Fruit fly (Drosophila melanogaster) whole organism, prepupa: ENCODE results near the gene CG8944.

Experiments
- CG10631 ChIP-seq: fragments of 200-800 bp; sonication (Bioruptor generic); optimal IDR thresholded peaks from 2 replicates; lab custom pipeline; 2016; ENCODE audit warnings: missing biosample characterization, missing genetic modification characterization
- CG10669 ChIP-seq: fragments of 200-800 bp; sonication (Bioruptor generic); optimal IDR thresholded peaks from 3 replicates; lab custom pipeline; 2018; ENCODE audit warnings: missing biosample characterization, mild to moderate bottlenecking, missing genetic modification characterization, moderate library complexity
- CG11294 ChIP-seq: fragments of 200-800 bp; sonication (Bioruptor generic); IDR thresholded peaks from 2 replicates; pipeline ENCODE4 v1.3.6; 2022; ENCODE audit warnings: missing biosample characterization, missing genetic modification characterization
- CG11762 ChIP-seq: fragments of 200-800 bp; sonication (Bioruptor generic); optimal IDR thresholded peaks from 3 replicates; lab custom pipeline; 2016; ENCODE audit warnings: missing biosample characterization, missing genetic modification characterization; ENCODE audit not compliant: insufficient read depth
- CG15336 ChIP-seq: fragments of 200-800 bp; sonication (Bioruptor generic); IDR thresholded peaks from 2 replicates; pipeline ENCODE4 v1.3.6; 2022; ENCODE audit warnings: missing biosample characterization, missing genetic modification characterization
- CG1621 ChIP-seq: fragments of 200-800 bp; sonication (Bioruptor generic); optimal IDR thresholded peaks from 3 replicates; lab custom pipeline; 2018; ENCODE audit warnings: missing biosample characterization, mild to moderate bottlenecking, missing genetic modification characterization
- CG16779 ChIP-seq: fragments of 200-800 bp; sonication (Bioruptor generic); optimal IDR thresholded peaks from 3 replicates; lab custom pipeline; 2017; ENCODE audit warnings: missing biosample characterization, mild to moderate bottlenecking, missing genetic modification characterization
- CG3032 ChIP-seq: fragments of 200-800 bp; optimal IDR thresholded peaks from 2 replicates; lab custom pipeline; 2019; ENCODE audit warnings: missing biosample characterization, mild to moderate bottlenecking, missing genetic modification characterization, moderate library complexity
- CG31627 ChIP-seq: fragments of 200-800 bp; sonication (Bioruptor generic); optimal IDR thresholded peaks from 3 replicates; lab custom pipeline; 2016; ENCODE audit warnings: missing biosample characterization, missing genetic modification characterization
- CG32006 ChIP-seq: fragments of 200-800 bp; sonication (Bioruptor generic); optimal IDR thresholded peaks from 3 replicates; lab custom pipeline; 2017; ENCODE audit warnings: missing biosample characterization, mild to moderate bottlenecking, missing genetic modification characterization
- CG34406 ChIP-seq: fragments of 200-800 bp; sonication (Bioruptor generic); optimal IDR thresholded peaks from 3 replicates; lab custom pipeline; 2016; ENCODE audit warnings: missing biosample characterization, missing genetic modification characterization
- CG3919 ChIP-seq: fragments of 200-800 bp; sonication (Bioruptor generic); optimal IDR thresholded peaks from 3 replicates; lab custom pipeline; 2016; ENCODE audit warnings: missing biosample characterization, missing genetic modification characterization
- CG6163 ChIP-seq: fragments of 200-800 bp; sonication (Bioruptor generic); IDR thresholded peaks from 3 replicates; pipeline ENCODE4 v1.3.6; 2022; ENCODE audit warnings: missing biosample characterization, missing genetic modification characterization
- CG6792 ChIP-seq: fragments of 200-800 bp; sonication (Bioruptor generic); optimal IDR thresholded peaks from 3 replicates; lab custom pipeline; 2016; ENCODE audit warnings: missing biosample characterization, missing genetic modification characterization
- CG6808 ChIP-seq: fragments of 200-800 bp; sonication (Bioruptor generic); optimal IDR thresholded peaks from 3 replicates; lab custom pipeline; 2017; ENCODE audit warnings: missing biosample characterization, missing genetic modification characterization, mild to moderate bottlenecking, moderate library complexity, missing genetic modification reagents
- CG8119 ChIP-seq: fragments of 200-800 bp; sonication (Bioruptor generic); IDR thresholded peaks from 3 replicates; pipeline ENCODE4 v1.3.6; 2022; ENCODE audit warnings: missing biosample characterization, missing genetic modification characterization
- CG8319 ChIP-seq: fragments of 200-800 bp; sonication (Bioruptor generic); optimal IDR thresholded peaks from 3 replicates; lab custom pipeline; 2016; ENCODE audit warnings: missing biosample characterization, missing genetic modification characterization
- CG9139 ChIP-seq: fragments of 200-800 bp; sonication (Bioruptor generic); optimal IDR thresholded peaks from 3 replicates; lab custom pipeline; 2017; ENCODE audit warnings: missing biosample characterization, mild to moderate bottlenecking, missing genetic modification characterization
- Eip93F ChIP-seq: fragments of 200-800 bp; sonication (Bioruptor generic); optimal IDR thresholded peaks from 2 replicates; lab custom pipeline; 2016; ENCODE audit warnings: missing biosample characterization, mild to moderate bottlenecking, missing genetic modification characterization
- Ets21C ChIP-seq: fragments of 200-800 bp; sonication (Bioruptor generic); optimal IDR thresholded peaks from 3 replicates; lab custom pipeline; 2016; ENCODE audit warnings: missing biosample characterization, missing genetic modification characterization
- Ets96B ChIP-seq: fragments of 200-800 bp; optimal IDR thresholded peaks from 2 replicates; lab custom pipeline; 2019; ENCODE audit warnings: missing biosample characterization, mild to moderate bottlenecking, missing genetic modification characterization, moderate library complexity
- Gug ChIP-seq: fragments of 200-800 bp; sonication (Bioruptor generic); IDR thresholded peaks from 2 replicates; pipeline ENCODE4 v1.3.6; 2022; ENCODE audit warnings: missing biosample characterization, missing genetic modification characterization
- Hr39 ChIP-seq: fragments of 200-800 bp; sonication (Bioruptor generic); optimal IDR thresholded peaks from 2 replicates; lab custom pipeline; 2016; ENCODE audit warnings: missing biosample characterization, missing genetic modification characterization
- Hr4 ChIP-seq: fragments of 200-800 bp; sonication (Bioruptor generic); optimal IDR thresholded peaks from 3 replicates; lab custom pipeline; 2016; ENCODE audit warnings: missing biosample characterization, missing genetic modification characterization
- Lpt ChIP-seq: fragments of 200-800 bp; sonication (Bioruptor generic); optimal IDR thresholded peaks from 3 replicates; lab custom pipeline; 2016; ENCODE audit warnings: missing biosample characterization, missing genetic modification characterization
- Met ChIP-seq: fragments of 200-800 bp; sonication (Bioruptor generic); optimal IDR thresholded peaks from 3 replicates; lab custom pipeline; 2016; ENCODE audit warnings: missing biosample characterization, missing genetic modification characterization
- Smox ChIP-seq: fragments of 200-800 bp; sonication (Bioruptor generic); optimal IDR thresholded peaks from 3 replicates; lab custom pipeline; 2016; ENCODE audit warnings: missing biosample characterization, missing genetic modification characterization
- Sox102F ChIP-seq: fragments of 200-800 bp; sonication (Bioruptor generic); optimal IDR thresholded peaks from 2 replicates; lab custom pipeline; 2016; ENCODE audit warnings: missing biosample characterization, mild to moderate bottlenecking, missing genetic modification characterization
- Sox14 ChIP-seq: fragments of 200-800 bp; sonication (Bioruptor generic); optimal IDR thresholded peaks from 3 replicates; lab custom pipeline; 2016; ENCODE audit warnings: missing biosample characterization, missing genetic modification characterization
- Sox15 ChIP-seq: fragments of 200-800 bp; sonication (Bioruptor generic); optimal IDR thresholded peaks from 3 replicates; lab custom pipeline; 2016; ENCODE audit warnings: missing biosample characterization, missing genetic modification characterization
- achi ChIP-seq: fragments of 200-800 bp; sonication (Bioruptor generic); optimal IDR thresholded peaks from 3 replicates; lab custom pipeline; 2016; ENCODE audit warnings: missing biosample characterization, missing genetic modification characterization
- acj6 ChIP-seq: fragments of 200-800 bp; sonication (Bioruptor generic); optimal IDR thresholded peaks from 3 replicates; lab custom pipeline; 2016; ENCODE audit warnings: missing biosample characterization, missing genetic modification characterization
- cyc ChIP-seq: fragments of 200-800 bp; sonication (Bioruptor generic); optimal IDR thresholded peaks from 3 replicates; lab custom pipeline; 2016; ENCODE audit warnings: missing biosample characterization, missing genetic modification characterization
- dac ChIP-seq: fragments of 200-800 bp; sonication (Bioruptor generic); optimal IDR thresholded peaks from 2 replicates; lab custom pipeline; 2017; ENCODE audit warnings: missing biosample characterization, mild to moderate bottlenecking, missing genetic modification characterization
- dsx ChIP-seq: fragments of 200-800 bp; optimal IDR thresholded peaks from 3 replicates; lab custom pipeline; 2019; ENCODE audit warnings: missing biosample characterization, mild to moderate bottlenecking, missing genetic modification characterization, moderate library complexity; ENCODE audit not compliant: poor library complexity, severe bottlenecking
- eg ChIP-seq: fragments of 200-800 bp; sonication (Bioruptor generic); IDR thresholded peaks from 3 replicates; pipeline ENCODE4 v1.3.6; 2022; ENCODE audit warnings: missing biosample characterization, missing genetic modification characterization
- esn ChIP-seq: fragments of 200-800 bp; sonication (Bioruptor generic); optimal IDR thresholded peaks from 2 replicates; lab custom pipeline; 2016; ENCODE audit warnings: missing biosample characterization, mild to moderate bottlenecking, missing genetic modification characterization, moderate library complexity
- fd59A ChIP-seq: fragments of 200-800 bp; sonication (Bioruptor generic); optimal IDR thresholded peaks from 2 replicates; lab custom pipeline; 2017; ENCODE audit warnings: missing biosample characterization, mild to moderate bottlenecking, missing genetic modification characterization, missing genetic modification reagents
- fkh ChIP-seq: fragments of 200-800 bp; sonication (Bioruptor generic); optimal IDR thresholded peaks from 3 replicates; lab custom pipeline; 2017; ENCODE audit warnings: missing biosample characterization, mild to moderate bottlenecking, missing genetic modification characterization, moderate library complexity
- lz ChIP-seq: fragments of 200-800 bp; sonication (Bioruptor generic); optimal IDR thresholded peaks from 3 replicates; lab custom pipeline; 2016; ENCODE audit warnings: missing biosample characterization, missing genetic modification characterization
- net ChIP-seq: fragments of 200-800 bp; sonication (Bioruptor generic); optimal IDR thresholded peaks from 3 replicates; lab custom pipeline; 2016; ENCODE audit warnings: missing biosample characterization, missing genetic modification characterization
- pdm3 ChIP-seq: fragments of 200-800 bp; sonication (Bioruptor generic); optimal IDR thresholded peaks from 3 replicates; lab custom pipeline; 2016; ENCODE audit warnings: missing biosample characterization, missing genetic modification characterization
- spab ChIP-seq: fragments of 200-800 bp; sonication (Bioruptor generic); optimal IDR thresholded peaks from 2 replicates; lab custom pipeline; 2017; ENCODE audit warnings: missing biosample characterization, mild to moderate bottlenecking, missing genetic modification characterization, missing genetic modification reagents
- ss ChIP-seq, 2 experiments: fragments of 200-800 bp; sonication (Bioruptor generic); optimal IDR thresholded peaks; 2 replicates in 1 of 2; 3 replicates in 1 of 2; lab custom pipeline; 2017 to 2018; ENCODE audit warnings: mild to moderate bottlenecking in 2 of 2, missing biosample characterization in 2 of 2, missing genetic modification characterization in 2 of 2, moderate library complexity in 1 of 2
- svp ChIP-seq: fragments of 200-800 bp; sonication (Bioruptor generic); peaks from one replicate; lab custom pipeline; 2016; ENCODE audit warnings: missing biosample characterization, missing genetic modification characterization
- topi ChIP-seq: fragments of 200-800 bp; sonication (Bioruptor generic); optimal IDR thresholded peaks from 3 replicates; lab custom pipeline; 2016; ENCODE audit warnings: missing biosample characterization, missing genetic modification characterization
- vri ChIP-seq: fragments of 200-800 bp; sonication (Bioruptor generic); optimal IDR thresholded peaks from 3 replicates; lab custom pipeline; 2016; ENCODE audit warnings: missing biosample characterization, mild to moderate bottlenecking, missing genetic modification characterization

Gene CG8944

DNA sequence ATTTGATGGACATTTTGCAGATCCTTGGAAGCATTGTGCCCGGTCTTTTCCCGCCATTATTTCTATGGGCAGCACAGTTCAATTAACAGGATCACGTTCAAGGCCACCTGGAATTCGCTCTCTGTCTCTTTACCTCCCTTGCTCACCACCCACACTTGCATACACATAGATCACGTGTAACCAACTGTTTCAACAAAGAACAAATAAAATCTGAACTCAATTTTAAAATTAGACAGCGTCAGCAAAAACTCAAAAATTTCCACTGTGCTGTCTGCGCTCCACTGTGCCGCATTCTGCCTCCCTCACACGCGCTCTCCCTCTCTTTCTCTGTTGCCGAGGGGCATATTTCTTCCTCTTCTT is 36.4 kb downstream of the CG8944 start (continued):
- TF ChIP-seq pdm3 (GFP tag; lab: Kevin White, UChicago) (no peak), CG16779 (no peak), CG34406 (GFP tag; lab: Kevin White, UChicago) (no peak), CG1621 (tag; lab: Kevin White, UChicago) (peak; percentile 28), Sox102F (GFP tag; lab: Kevin White, UChicago) (no peak), Sox14 (GFP tag; lab: Kevin White, UChicago) (peak; percentile 33), CG8319 (peak; percentile 14), lz (GFP tag; lab: Kevin White, UChicago) (peak; percentile 6), spab (GFP tag; lab: Kevin White, UChicago) (no peak), net (no peak), CG10669 (no peak), Eip93F (no peak), CG31627 (no peak), vri (GFP tag; lab: Kevin White, UChicago) (no peak), Met (GFP tag; lab: Kevin White, UChicago) (no peak), CG6792 (peak; percentile 37), Gug (GFP tag; lab: Robert Waterston, UW) (no peak)

DNA sequence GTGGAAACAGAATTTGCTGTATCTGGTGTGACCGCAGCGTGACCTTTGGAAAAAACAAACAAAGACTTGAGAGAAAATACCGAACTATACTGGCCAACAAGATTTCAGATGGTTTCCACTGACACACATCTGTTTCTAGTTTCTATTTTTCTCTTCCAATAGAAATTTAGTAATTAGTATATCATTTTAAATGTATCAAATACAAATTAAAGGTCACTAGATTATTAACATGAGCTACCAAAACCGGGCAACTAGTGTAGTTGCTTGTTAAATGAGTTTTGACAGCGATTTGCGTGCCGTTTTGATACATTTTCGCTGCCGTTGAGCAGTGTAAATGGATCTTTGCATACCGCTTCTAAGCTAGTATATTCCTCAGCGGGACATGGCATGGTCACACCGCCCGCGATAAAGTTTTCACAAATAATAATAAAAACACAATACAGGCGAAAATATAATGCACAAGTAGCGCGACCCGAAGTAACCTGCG is 42.3 kb downstream of the CG8944 start, which contains the start of the genes Pis and Hap40:
Gene Pis (minus strand): TSS at position 51 of the 487 bp plus-strand sequence.
Gene Hap40 (plus strand): TSS at position 406 of the 487 bp plus-strand sequence.
- TF ChIP-seq CG8319, result peak; percentile 19
- peak; percentile 37 for TF ChIP-seq Lpt (GFP tag; lab: Kevin White, UChicago)
- TF ChIP-seq Smox (GFP tag; lab: Kevin White, UChicago), result peak; percentile 70
- no peak for TF ChIP-seq CG9139
- TF ChIP-seq CG34406 (GFP tag; lab: Kevin White, UChicago), result peak; percentile 35
- TF ChIP-seq svp, result peak; percentile 94
- TF ChIP-seq CG3919 (GFP tag; lab: Kevin White, UChicago), result peak; percentile 51
- TF ChIP-seq eg (GFP tag; lab: Robert Waterston, UW), result no peak
- peak; percentile 68 for TF ChIP-seq Sox15 (GFP tag; lab: Kevin White, UChicago)
- TF ChIP-seq CG1621 (tag; lab: Kevin White, UChicago), result no peak
- TF ChIP-seq Gug (GFP tag; lab: Robert Waterston, UW), result peak; percentile 53
- TF ChIP-seq vri (GFP tag; lab: Kevin White, UChicago), result peak; percentile 22
- peak; percentile 49 for TF ChIP-seq CG10669
- peak; percentile 67 for TF ChIP-seq esn
- peak; percentile 42 for TF ChIP-seq fd59A (GFP tag; lab: Kevin White, UChicago)
- TF ChIP-seq topi (GFP tag; lab: Kevin White, UChicago), result peak; percentile 61
- TF ChIP-seq Eip93F, result peak; percentile 15
- TF ChIP-seq fkh (GFP tag; lab: Kevin White, UChicago), result peak; percentile 77
- peak; percentile 55 for TF ChIP-seq Ets96B (tag; lab: Kevin White, UChicago)
- TF ChIP-seq lz (GFP tag; lab: Kevin White, UChicago), result peak; percentile 78
- TF ChIP-seq Hr4 (GFP tag; lab: Kevin White, UChicago), result peak; percentile 67
- TF ChIP-seq CG6792, result peak; percentile 39
- peak; percentile 79 for TF ChIP-seq CG32006 (GFP tag; lab: Kevin White, UChicago)
- no peak for TF ChIP-seq CG16779
- TF ChIP-seq net, result peak; percentile 36
- TF ChIP-seq Hr39 (GFP tag; lab: Kevin White, UChicago), result peak; percentile 77
- no peak for TF ChIP-seq CG11762
- TF ChIP-seq CG11294 (GFP tag; lab: Robert Waterston, UW), result peak; percentile 12; the same call in 1 of the 2 replicates
- TF ChIP-seq CG3032 (tag; lab: Kevin White, UChicago), result peak; percentile 76
- TF ChIP-seq cyc (GFP tag; lab: Kevin White, UChicago), result peak; percentile 64
- no peak for TF ChIP-seq Met (GFP tag; lab: Kevin White, UChicago)
- TF ChIP-seq achi, result no peak
- peak; percentile 83 for TF ChIP-seq Sox14 (GFP tag; lab: Kevin White, UChicago)
- TF ChIP-seq dsx, result peak; percentile 56
- TF ChIP-seq CG31627, result peak; percentile 77
- peak; percentile 70 for TF ChIP-seq CG10631 (GFP tag; lab: Kevin White, UChicago)
- TF ChIP-seq CG15336 (GFP tag; lab: Robert Waterston, UW), result 0 out of 2 replicates have a peak, but pooled peaks have one; percentile 17
- peak; percentile 47 for TF ChIP-seq CG6808 (GFP tag; lab: Kevin White, UChicago)
- TF ChIP-seq CG6163, result peak; percentile 60; the same call in 2 of the 3 replicates
- TF ChIP-seq acj6 (GFP tag; lab: Kevin White, UChicago), result peak; percentile 65
- peak; percentile 47; the same call in 2 of the 3 replicates for TF ChIP-seq CG8119 (GFP tag; lab: Robert Waterston, UW)
- TF ChIP-seq Ets21C (GFP tag; lab: Kevin White, UChicago), result peak; percentile 59
- TF ChIP-seq dac (GFP tag; lab: Kevin White, UChicago), result peak; percentile 63
- no peak for TF ChIP-seq ss (GFP tag; optimal IDR thresholded peaks at IDR 0.05; lab: Kevin White, UChicago)
